Worm (Caenorhabditis elegans) whole organism, L2 larva: ENCODE results near the gene gtf-2E1.

Experiments
- R02D3.7 ChIP-seq: fragments of 150-350 bp; optimal IDR thresholded peaks from 2 replicates; lab custom pipeline; 2014; ENCODE audit warnings: missing biosample characterization, missing genetic modification characterization
- aly-2 ChIP-seq: fragments of 150-350 bp; optimal IDR thresholded peaks from 2 replicates; lab custom pipeline; 2014; ENCODE audit warnings: missing biosample characterization, missing genetic modification characterization
- ceh-82 ChIP-seq: fragments of 150-350 bp; optimal IDR thresholded peaks from 2 replicates; lab custom pipeline; 2014; ENCODE audit warnings: missing biosample characterization, missing genetic modification characterization
- mab-5 ChIP-seq: fragments of 150-350 bp; optimal IDR thresholded peaks from 2 replicates; lab custom pipeline; 2014; ENCODE audit warnings: missing biosample characterization, missing genetic modification characterization
- mdl-1 ChIP-seq, 2 experiments: fragments of 150-350 bp in 1 of 2; sonication (generic microtip) in 1 of 2; optimal IDR thresholded peaks; 2 replicates each; lab custom pipeline; 2017; ENCODE audit warnings: missing biosample characterization in 2 of 2, missing genetic modification characterization in 2 of 2
- nhr-11 ChIP-seq: fragments of 150-350 bp; optimal IDR thresholded peaks from 2 replicates; lab custom pipeline; 2014; ENCODE audit warnings: missing biosample characterization, missing genetic modification characterization
- nhr-77 ChIP-seq: fragments of 150-350 bp; optimal IDR thresholded peaks from 2 replicates; lab custom pipeline; 2014; ENCODE audit warnings: missing biosample characterization, missing genetic modification characterization
- zag-1 ChIP-seq: fragments of 150-350 bp; optimal IDR thresholded peaks from 2 replicates; lab custom pipeline; 2014; ENCODE audit warnings: missing biosample characterization, missing genetic modification characterization

- no peak for TF ChIP-seq mdl-1 (tag; optimal IDR thresholded peaks at IDR 0.05; lab: Kevin White, UChicago)
- no peak for TF ChIP-seq zag-1 (tag; lab: Kevin White, UChicago)
- TF ChIP-seq nhr-11 (tag; lab: Kevin White, UChicago) = no peak
- TF ChIP-seq nhr-77 (tag; lab: Kevin White, UChicago) = no peak
- no peak for TF ChIP-seq mab-5
- no peak for TF ChIP-seq aly-2 (tag; lab: Kevin White, UChicago)
- TF ChIP-seq R02D3.7 = no peak
- no peak for TF ChIP-seq ceh-82 (tag; lab: Kevin White, UChicago)
Measured at ce11 chrIV:17206745-17207144, 48.4 kb upstream of the gtf-2E1 start, which contains the start of gene cnnm-1.
